Worm (Caenorhabditis elegans) whole organism, L2 larva: ENCODE results near the gene tmbi-4.

Experiments
- ama-1 ChIP-seq: fragments of 150-350 bp; optimal IDR thresholded peaks from 2 replicates; lab custom pipeline; 2018; ENCODE audit warnings: inconsistent platforms
- ceh-16 ChIP-seq: fragments of 150-350 bp; optimal IDR thresholded peaks from 2 replicates; lab custom pipeline; 2014; ENCODE audit warnings: missing biosample characterization, missing genetic modification characterization
- elt-1 ChIP-seq: fragments of 150-350 bp; optimal IDR thresholded peaks from 2 replicates; lab custom pipeline; 2014; ENCODE audit warnings: missing biosample characterization, missing genetic modification characterization
- nhr-11 ChIP-seq: fragments of 150-350 bp; optimal IDR thresholded peaks from 2 replicates; lab custom pipeline; 2014; ENCODE audit warnings: missing biosample characterization, missing genetic modification characterization
- snpc-4 ChIP-seq: fragments of 150-350 bp; optimal IDR thresholded peaks from 2 replicates; lab custom pipeline; 2014; ENCODE audit warnings: missing biosample characterization, missing genetic modification characterization
- unc-55 ChIP-seq: fragments of 150-350 bp; sonication (generic microtip); optimal IDR thresholded peaks from 3 replicates; lab custom pipeline; 2014; ENCODE audit warnings: missing biosample characterization, missing genetic modification reagents, missing genetic modification characterization

DNA sequence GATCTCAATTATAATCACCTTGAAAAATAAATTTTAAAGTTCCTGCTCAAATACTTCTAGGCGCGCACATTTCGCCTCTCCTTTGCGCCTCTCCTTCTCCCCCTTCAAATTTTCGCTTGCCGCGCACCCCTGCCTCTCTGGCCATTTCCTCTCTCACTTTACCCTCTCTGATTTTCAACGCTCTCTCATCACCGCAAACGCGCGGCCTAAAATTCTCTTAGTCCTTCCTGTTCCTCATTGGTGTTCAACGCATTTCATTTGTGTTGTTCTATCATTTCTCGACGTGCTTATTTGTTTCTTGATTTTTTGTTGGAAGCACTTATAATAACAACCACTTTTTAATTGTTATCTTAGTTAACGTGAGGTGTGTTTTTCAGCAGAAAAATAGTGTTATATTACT is 36.7 kb upstream of the tmbi-4 start, which contains the start of gene C25A11.2:
- TF ChIP-seq unc-55 (GFP tag; lab: Kevin White, UChicago) (peak; percentile 55), ceh-16 (tag; lab: Kevin White, UChicago) (no peak), nhr-11 (tag; lab: Kevin White, UChicago) (no peak), ama-1 (lab: Kevin White, UChicago) (no peak), snpc-4 (tag; lab: Kevin White, UChicago) (no peak), elt-1 (tag; lab: Kevin White, UChicago) (no peak)
